Worm (Caenorhabditis elegans): ENCODE results near the gene F53A9.8.

DNA sequence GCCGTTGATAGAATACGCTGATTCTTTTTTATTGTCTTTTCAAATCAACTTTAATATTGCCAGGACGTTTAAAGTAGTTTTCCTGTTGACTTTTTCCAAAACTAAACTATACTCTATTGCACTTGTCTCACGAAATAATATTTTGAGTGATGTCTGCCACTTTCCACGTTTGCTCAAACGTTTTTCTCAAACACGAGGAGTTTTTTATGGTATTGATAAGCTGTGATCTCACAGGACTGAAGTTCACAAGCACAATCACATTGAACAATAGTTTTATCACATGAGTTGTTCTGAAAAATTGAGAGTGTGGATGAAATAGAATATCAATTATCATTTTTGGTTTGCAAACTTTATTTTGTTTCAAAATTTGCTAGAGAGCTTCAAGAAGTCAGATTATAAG is 1.2 kb upstream of the F53A9.8 start:
- TF ChIP-seq med-1 (GFP tag; optimal IDR thresholded peaks at IDR 0.05; ENCODE audit: insufficient read depth) (no peak), tab-1 (GFP tag; IDR thresholded peaks at IDR 0.05) (no peak), T22C8.4 (GFP tag; IDR thresholded peaks at IDR 0.05) (no peak), ztf-23 (GFP tag; IDR thresholded peaks at IDR 0.05) (no peak), cog-1 (tag; optimal IDR thresholded peaks at IDR 0.05) (no peak)
